Fruit fly (Drosophila melanogaster) whole organism, embryonic: ENCODE data around the gene CG4914.

ENCODE experiments used
- B-H2 ChIP-seq: fragments of 200-800 bp; sonication (Bioruptor generic); optimal IDR thresholded peaks from 2 replicates; lab custom pipeline; 2018; ENCODE audit warnings: missing biosample characterization, mild to moderate bottlenecking, missing genetic modification characterization
- C15 ChIP-seq: fragments of 200-800 bp; sonication (Bioruptor generic); IDR thresholded peaks from 3 replicates; pipeline ENCODE4 v1.3.6; 2022; ENCODE audit warnings: missing biosample characterization, missing genetic modification characterization
- CG11456 ChIP-seq: fragments of 200-800 bp; sonication (Bioruptor generic); IDR thresholded peaks from 3 replicates; pipeline ENCODE4 v1.3.6; 2022; ENCODE audit warnings: missing biosample characterization, missing genetic modification characterization
- CG1233 ChIP-seq: fragments of 200-800 bp; sonication (Bioruptor generic); optimal IDR thresholded peaks from 4 replicates; lab custom pipeline; 2018; ENCODE audit warnings: missing biosample characterization, mild to moderate bottlenecking, missing genetic modification characterization
- CG14441 ChIP-seq: fragments of 200-800 bp; sonication (Bioruptor generic); IDR thresholded peaks from 2 replicates; pipeline ENCODE4 v1.3.6; 2022; ENCODE audit warnings: missing biosample characterization, missing genetic modification characterization
- CG17328 ChIP-seq: fragments of 200-800 bp; sonication (Bioruptor generic); IDR thresholded peaks from 2 replicates; pipeline ENCODE4 v1.3.6; 2022; ENCODE audit warnings: missing biosample characterization, missing genetic modification characterization
- CG3163 ChIP-seq: fragments of 200-800 bp; sonication (Bioruptor generic); optimal IDR thresholded peaks from 3 replicates; lab custom pipeline; 2016; ENCODE audit warnings: missing biosample characterization, missing genetic modification characterization
- CG3281 ChIP-seq: fragments of 200-800 bp; sonication (Bioruptor generic); optimal IDR thresholded peaks from 3 replicates; lab custom pipeline; 2017; ENCODE audit warnings: missing biosample characterization, mild to moderate bottlenecking, missing genetic modification characterization
- CG3838 ChIP-seq: fragments of 200-800 bp; sonication (Bioruptor generic); optimal IDR thresholded peaks from 3 replicates; lab custom pipeline; 2016; ENCODE audit warnings: missing biosample characterization, missing genetic modification characterization
- CG4820 ChIP-seq: fragments of 200-800 bp; sonication (Bioruptor generic); optimal IDR thresholded peaks from 3 replicates; lab custom pipeline; 2016; ENCODE audit warnings: missing biosample characterization, missing genetic modification characterization
- CG4854 ChIP-seq: fragments of 200-800 bp; sonication (Bioruptor generic); optimal IDR thresholded peaks from 2 replicates; lab custom pipeline; 2016; ENCODE audit warnings: missing biosample characterization, missing genetic modification characterization, inconsistent platforms
- CG5245 ChIP-seq: fragments of 200-800 bp; sonication (Bioruptor generic); optimal IDR thresholded peaks from 3 replicates; lab custom pipeline; 2016; ENCODE audit warnings: missing biosample characterization, missing genetic modification characterization
- CG6175 ChIP-seq: fragments of 200-800 bp; sonication (Bioruptor generic); IDR thresholded peaks from 3 replicates; pipeline ENCODE4 v1.3.6; 2022; ENCODE audit warnings: missing biosample characterization, missing genetic modification characterization
- CG6765 ChIP-seq: fragments of 200-800 bp; sonication (Bioruptor generic); optimal IDR thresholded peaks from 3 replicates; lab custom pipeline; 2017; ENCODE audit warnings: missing biosample characterization, mild to moderate bottlenecking, missing genetic modification characterization
- CG6854 ChIP-seq: fragments of 200-800 bp; sonication (Bioruptor generic); optimal IDR thresholded peaks from 3 replicates; lab custom pipeline; 2017; ENCODE audit warnings: missing biosample characterization, mild to moderate bottlenecking, missing genetic modification characterization
- CHES-1-like ChIP-seq: fragments of 200-800 bp; sonication (Bioruptor generic); optimal IDR thresholded peaks from 2 replicates; lab custom pipeline; 2016; ENCODE audit warnings: missing biosample characterization, missing genetic modification characterization
- CkIIα-i1 ChIP-seq: fragments of 200-800 bp; sonication (Bioruptor generic); IDR thresholded peaks from 2 replicates; pipeline ENCODE4 v1.3.6; 2022; ENCODE audit warnings: missing biosample characterization, missing genetic modification characterization
- Deaf1 ChIP-seq: fragments of 200-800 bp; optimal IDR thresholded peaks from 3 replicates; lab custom pipeline; 2019; ENCODE audit warnings: missing biosample characterization, mild to moderate bottlenecking, missing genetic modification characterization, moderate library complexity
- Ets97D ChIP-seq: fragments of 200-800 bp; sonication (Bioruptor generic); optimal IDR thresholded peaks from 3 replicates; lab custom pipeline; 2016; ENCODE audit warnings: missing biosample characterization, missing genetic modification characterization
- Hey ChIP-seq: fragments of 200-800 bp; sonication (Bioruptor generic); optimal IDR thresholded peaks from 3 replicates; lab custom pipeline; 2018; ENCODE audit warnings: missing biosample characterization, mild to moderate bottlenecking, missing genetic modification characterization
- Hsf ChIP-seq: fragments of 200-800 bp; sonication (Bioruptor generic); optimal IDR thresholded peaks from 3 replicates; lab custom pipeline; 2016; ENCODE audit warnings: missing biosample characterization, missing genetic modification characterization
- Mes4 ChIP-seq: fragments of 200-800 bp; sonication (Bioruptor generic); optimal IDR thresholded peaks from 2 replicates; lab custom pipeline; 2016; ENCODE audit warnings: missing biosample characterization, missing genetic modification characterization
- Mrtf ChIP-seq: fragments of 200-800 bp; sonication (Bioruptor generic); IDR thresholded peaks from 3 replicates; pipeline ENCODE4 v1.3.6; 2022; ENCODE audit warnings: missing biosample characterization, missing genetic modification characterization
- NC2β ChIP-seq: fragments of 200-800 bp; sonication (Bioruptor generic); optimal IDR thresholded peaks from 2 replicates; lab custom pipeline; 2016; ENCODE audit warnings: missing biosample characterization, missing genetic modification characterization
- Neu2 ChIP-seq: fragments of 200-800 bp; sonication (Bioruptor generic); optimal IDR thresholded peaks from 3 replicates; lab custom pipeline; 2016; ENCODE audit warnings: missing biosample characterization, missing genetic modification characterization, borderline replicate concordance
- Ravus ChIP-seq: fragments of 200-800 bp; sonication (Bioruptor generic); IDR thresholded peaks from 2 replicates; pipeline ENCODE4 v1.3.6; 2022; ENCODE audit warnings: missing biosample characterization, missing genetic modification characterization
- Xbp1 ChIP-seq: fragments of 200-800 bp; sonication (Bioruptor generic); optimal IDR thresholded peaks from 3 replicates; lab custom pipeline; 2016; ENCODE audit warnings: missing biosample characterization, mild to moderate bottlenecking, missing genetic modification characterization
- YL-1 ChIP-seq: fragments of 200-800 bp; sonication (Bioruptor generic); optimal IDR thresholded peaks from 3 replicates; lab custom pipeline; 2017; ENCODE audit warnings: missing biosample characterization, mild to moderate bottlenecking, missing genetic modification characterization
- ara ChIP-seq: fragments of 200-800 bp; sonication (Bioruptor generic); IDR thresholded peaks from 2 replicates; pipeline ENCODE4 v1.3.6; 2022; ENCODE audit warnings: missing biosample characterization, missing genetic modification characterization
- ash1 ChIP-seq: fragments of 200-800 bp; sonication (Bioruptor generic); optimal IDR thresholded peaks from 2 replicates; lab custom pipeline; 2018; ENCODE audit warnings: missing biosample characterization, mild to moderate bottlenecking, missing genetic modification characterization
- bbx ChIP-seq: fragments of 200-800 bp; sonication (Bioruptor generic); IDR thresholded peaks from 2 replicates; pipeline ENCODE4 v1.3.6; 2022; ENCODE audit warnings: missing biosample characterization, missing genetic modification characterization; ENCODE audit not compliant: partially characterized antibody
- bcd ChIP-seq: fragments of 200-800 bp; sonication (Bioruptor generic); optimal IDR thresholded peaks from 2 replicates; lab custom pipeline; 2017; ENCODE audit warnings: missing biosample characterization, mild to moderate bottlenecking, missing genetic modification characterization
- bigmax ChIP-seq: fragments of 200-800 bp; sonication (Bioruptor generic); optimal IDR thresholded peaks from 2 replicates; lab custom pipeline; 2018; ENCODE audit warnings: missing biosample characterization, mild to moderate bottlenecking, missing genetic modification characterization
- cg ChIP-seq: fragments of 200-800 bp; sonication (Bioruptor generic); optimal IDR thresholded peaks from 3 replicates; lab custom pipeline; 2019; ENCODE audit warnings: missing biosample characterization, mild to moderate bottlenecking, missing genetic modification characterization, moderate library complexity
- chif ChIP-seq, 2 experiments: fragments of 200-800 bp; sonication (Bioruptor generic); optimal IDR thresholded peaks; 3 replicates each; lab custom pipeline; 2016; ENCODE audit warnings: missing biosample characterization in 2 of 2, missing genetic modification characterization in 2 of 2
- corto ChIP-seq: fragments of 200-800 bp; sonication (Bioruptor generic); optimal IDR thresholded peaks from 2 replicates; lab custom pipeline; 2016; ENCODE audit warnings: missing biosample characterization, mild to moderate bottlenecking, missing genetic modification characterization, moderate library complexity
- crp ChIP-seq, 2 experiments: fragments of 200-800 bp; sonication (Bioruptor generic); optimal IDR thresholded peaks; 2 replicates in 1 of 2; 3 replicates in 1 of 2; lab custom pipeline; 2017; ENCODE audit warnings: missing biosample characterization in 2 of 2, missing genetic modification characterization in 2 of 2, mild to moderate bottlenecking in 1 of 2, moderate library complexity in 1 of 2
- en ChIP-seq: fragments of 200-800 bp; sonication (Bioruptor generic); optimal IDR thresholded peaks from 2 replicates; lab custom pipeline; 2016; ENCODE audit warnings: missing biosample characterization, missing genetic modification characterization
- eyg ChIP-seq: fragments of 200-800 bp; sonication (Bioruptor generic); optimal IDR thresholded peaks from 3 replicates; lab custom pipeline; 2016; ENCODE audit warnings: missing biosample characterization, missing genetic modification characterization
- ftz-f1 ChIP-seq: fragments of 200-800 bp; sonication (Bioruptor generic); optimal IDR thresholded peaks from 2 replicates; lab custom pipeline; 2016; ENCODE audit warnings: missing biosample characterization, missing genetic modification characterization
- gem ChIP-seq: fragments of 200-800 bp; sonication (Bioruptor generic); optimal IDR thresholded peaks from 2 replicates; lab custom pipeline; 2019; ENCODE audit warnings: missing biosample characterization, mild to moderate bottlenecking, missing genetic modification characterization, moderate library complexity
- gsb-n ChIP-seq: fragments of 200-800 bp; sonication (Bioruptor generic); optimal IDR thresholded peaks from 3 replicates; lab custom pipeline; 2018; ENCODE audit warnings: missing biosample characterization, mild to moderate bottlenecking, missing genetic modification characterization
- her ChIP-seq: fragments of 200-800 bp; sonication (Bioruptor generic); optimal IDR thresholded peaks from 2 replicates; lab custom pipeline; 2016; ENCODE audit warnings: missing biosample characterization, missing genetic modification characterization
- inv ChIP-seq: fragments of 200-800 bp; sonication (Bioruptor generic); IDR thresholded peaks from 2 replicates; pipeline ENCODE4 v1.3.6; 2022; ENCODE audit warnings: missing biosample characterization, missing genetic modification characterization; ENCODE audit not compliant: partially characterized antibody
- lmd ChIP-seq: fragments of 200-800 bp; sonication (Bioruptor generic); IDR thresholded peaks from 2 replicates; pipeline ENCODE4 v1.3.6; 2022; ENCODE audit warnings: missing biosample characterization, missing genetic modification characterization
- p53 ChIP-seq: fragments of 200-800 bp; sonication (Bioruptor generic); optimal IDR thresholded peaks from 2 replicates; lab custom pipeline; 2016; ENCODE audit warnings: missing biosample characterization, missing genetic modification characterization
- psq ChIP-seq: fragments of 200-800 bp; sonication (Bioruptor generic); optimal IDR thresholded peaks from 2 replicates; lab custom pipeline; 2017; ENCODE audit warnings: missing biosample characterization, missing genetic modification characterization
- sna ChIP-seq: fragments of 200-800 bp; sonication (Bioruptor generic); IDR thresholded peaks from 2 replicates; pipeline ENCODE4 v1.3.6; 2022; ENCODE audit warnings: missing biosample characterization, missing genetic modification characterization; ENCODE audit not compliant: partially characterized antibody
- stc ChIP-seq: fragments of 200-800 bp; sonication (Bioruptor generic); IDR thresholded peaks from 2 replicates; pipeline ENCODE4 v1.3.6; 2022; ENCODE audit warnings: missing biosample characterization, missing genetic modification characterization
- toy ChIP-seq: fragments of 200-800 bp; sonication (Bioruptor generic); IDR thresholded peaks from 2 replicates; pipeline ENCODE4 v1.3.6; 2022; ENCODE audit warnings: missing biosample characterization, missing genetic modification characterization
- usp ChIP-seq: fragments of >200 bp; optimal IDR thresholded peaks from 2 replicates; lab custom pipeline; 2017; ENCODE audit warnings: missing biosample characterization, missing genetic modification characterization
- yki ChIP-seq: fragments of >200 bp; optimal IDR thresholded peaks from 3 replicates; lab custom pipeline; 2018

Gene CG4914

DNA sequence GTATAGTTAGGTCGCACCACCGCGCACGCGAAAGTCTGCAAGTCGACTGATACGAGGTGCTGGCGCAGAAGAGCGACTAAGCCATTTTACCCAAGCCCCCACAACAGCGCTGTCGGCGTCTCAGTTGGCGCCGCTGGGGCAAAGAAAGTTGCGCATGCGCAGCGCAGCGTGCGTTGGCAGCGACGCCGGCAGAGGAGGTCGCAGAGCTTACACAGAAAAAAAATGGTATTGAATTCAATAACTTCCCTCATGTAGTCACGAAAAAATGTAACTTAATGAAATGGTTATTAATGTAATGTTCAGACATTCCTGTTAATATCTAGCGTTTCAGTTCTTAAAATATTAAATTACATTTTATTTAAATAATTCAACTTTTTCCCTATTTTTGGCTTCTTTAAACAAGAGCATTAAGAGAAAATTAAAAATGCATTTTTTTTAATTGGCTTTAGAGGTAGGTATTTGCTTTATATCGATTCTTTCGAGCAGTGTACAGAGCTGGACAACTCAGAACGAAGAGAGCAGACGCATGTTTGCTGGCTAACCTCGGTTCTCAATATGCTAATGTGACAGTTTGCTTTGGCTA is at the start of gene CG4914 (continued):
- peak; percentile 55; the same call in 1 of the 2 replicates for TF ChIP-seq CG17328
- TF ChIP-seq CG11456 (GFP tag; lab: Robert Waterston, UW), result no peak
- TF ChIP-seq bcd (GFP tag; lab: Kevin White, UChicago), result peak; percentile 77
- TF ChIP-seq Neu2 (GFP tag; lab: Kevin White, UChicago), result no peak
- no peak for TF ChIP-seq cg
- TF ChIP-seq CG3163 (GFP tag; lab: Kevin White, UChicago), result no peak
- no peak for TF ChIP-seq Ets97D (GFP tag; lab: Kevin White, UChicago)
- TF ChIP-seq Mes4, result no peak
- TF ChIP-seq B-H2 (GFP tag; lab: Kevin White, UChicago), result no peak
- no peak for TF ChIP-seq yki
- no peak for TF ChIP-seq bbx
- no peak for TF ChIP-seq usp (GFP tag; lab: Kevin White, UChicago)
- peak; percentile 58 for TF ChIP-seq ara
- no peak for TF ChIP-seq CG3838 (GFP tag; lab: Kevin White, UChicago)
- peak; percentile 55 for TF ChIP-seq CG5245 (GFP tag; lab: Kevin White, UChicago)
- no peak for TF ChIP-seq p53
- no peak for TF ChIP-seq CHES-1-like (GFP tag; lab: Kevin White, UChicago)
- peak; percentile 47; the same call in 1 of the 2 replicates for TF ChIP-seq stc (GFP tag; lab: Robert Waterston, UW)
- TF ChIP-seq CG6175 (GFP tag; lab: Robert Waterston, UW), result no peak
- peak; percentile 73 for TF ChIP-seq lmd
- peak; percentile 73 for TF ChIP-seq CG4820 (GFP tag; lab: Kevin White, UChicago)
- TF ChIP-seq Mrtf, result no peak
- TF ChIP-seq gem (tag; lab: Kevin White, UChicago), result peak; percentile 94
- TF ChIP-seq CG3281 (GFP tag; lab: Kevin White, UChicago), result peak; percentile 61
- peak in 1 of 2 experiments; percentile 42 for TF ChIP-seq chif (GFP tag; optimal IDR thresholded peaks at IDR 0.05; lab: Kevin White, UChicago)
- TF ChIP-seq CG1233 (GFP tag; lab: Kevin White, UChicago), result peak; percentile 41
- no peak for TF ChIP-seq corto (GFP tag; lab: Kevin White, UChicago)
- TF ChIP-seq CG14441 (GFP tag; lab: Robert Waterston, UW), result peak; percentile 31; the same call in 1 of the 2 replicates
- TF ChIP-seq Xbp1 (GFP tag; lab: Kevin White, UChicago), result peak; percentile 65
- no peak for TF ChIP-seq eyg (GFP tag; lab: Kevin White, UChicago)
- no peak for TF ChIP-seq en (GFP tag; lab: Kevin White, UChicago)
- TF ChIP-seq CG4854 (GFP tag; lab: Kevin White, UChicago), result no peak
- no peak for TF ChIP-seq Hey
- peak; percentile 55 for TF ChIP-seq Deaf1
- TF ChIP-seq toy (GFP tag; lab: Robert Waterston, UW), result no peak
- TF ChIP-seq C15 (GFP tag; lab: Robert Waterston, UW), result no peak
- no peak for TF ChIP-seq ash1 (GFP tag; lab: Kevin White, UChicago)
- TF ChIP-seq Hsf (GFP tag; lab: Kevin White, UChicago), result peak; percentile 42
- no peak for TF ChIP-seq ftz-f1 (GFP tag; lab: Kevin White, UChicago)
- no peak for TF ChIP-seq psq (GFP tag; lab: Kevin White, UChicago)
- TF ChIP-seq inv (GFP tag; lab: Robert Waterston, UW), result no peak
- no peak for TF ChIP-seq Ravus
- TF ChIP-seq CG6854, result no peak
- TF ChIP-seq crp (GFP tag; optimal IDR thresholded peaks at IDR 0.05; lab: Kevin White, UChicago), result peak in 1 of 2 experiments; percentile 5
- no peak for TF ChIP-seq YL-1
- no peak for TF ChIP-seq sna (GFP tag; lab: Robert Waterston, UW)
- TF ChIP-seq CkIIα-i1 (GFP tag; lab: Robert Waterston, UW), result no peak
- no peak for TF ChIP-seq her (GFP tag; lab: Kevin White, UChicago)
- peak; percentile 14 for TF ChIP-seq NC2β (GFP tag; lab: Kevin White, UChicago)
- peak; percentile 87 for TF ChIP-seq gsb-n (tag; lab: Kevin White, UChicago)
- TF ChIP-seq bigmax (GFP tag; lab: Kevin White, UChicago), result no peak
- no peak for TF ChIP-seq CG6765 (GFP tag; lab: Kevin White, UChicago)
